Fruit fly (Drosophila melanogaster): Measurements from ENCODE around the gene rtet.
A peak's percentile ranks its signal among the peaks of the same experiment; 100 is the strongest.

rtet gene

DNA sequence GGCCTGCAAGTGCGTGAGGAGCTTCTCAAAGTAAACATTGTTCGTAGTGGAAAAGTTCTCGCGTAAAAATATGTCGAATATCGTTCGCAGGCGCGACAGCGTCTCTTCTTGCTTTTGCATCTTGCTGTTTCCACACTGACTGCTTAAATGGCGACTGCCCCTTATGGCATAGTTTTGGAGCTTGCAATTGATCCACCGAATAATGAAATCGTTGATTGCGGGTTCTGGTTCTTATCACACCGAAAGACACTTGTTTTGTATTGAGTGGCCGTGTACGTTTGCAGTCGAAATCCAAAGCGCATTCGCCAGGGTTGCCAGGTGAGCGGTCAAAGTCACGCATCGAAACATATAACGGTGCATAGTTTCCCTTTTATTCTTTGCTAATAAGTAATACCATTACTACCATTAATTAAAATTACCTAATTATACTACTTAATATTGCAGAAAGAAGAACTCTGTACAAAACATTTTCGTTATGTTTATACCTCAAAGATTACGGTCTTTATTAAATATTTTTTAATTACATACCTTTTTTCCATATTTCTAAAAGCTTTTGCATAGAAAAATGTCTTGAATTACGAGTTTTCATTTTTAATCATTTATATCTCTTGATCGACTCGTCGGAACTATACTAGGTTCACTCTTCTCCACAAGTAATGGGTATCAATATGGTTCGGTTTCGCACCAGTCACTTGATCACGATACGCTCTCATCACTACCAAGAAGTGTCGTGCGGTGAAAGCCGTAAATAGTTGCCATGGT lies 6.6 kb upstream of the rtet start, which contains the start of the genes CG7044 and Tbc1d22 (continued):
- TF ChIP-seq jing (GFP tag; optimal IDR thresholded peaks at IDR 0.05) (no peak), CG30020 (tag; optimal IDR thresholded peaks at IDR 0.05) (peak; percentile 41), CG2202 (tag; optimal IDR thresholded peaks at IDR 0.05) (no peak), B-H2 (GFP tag; optimal IDR thresholded peaks at IDR 0.05) (no peak), Dbx (GFP tag; IDR thresholded peaks at IDR 0.05) (peak; percentile 63; the same call in 1 of the 3 replicates), ems (GFP tag; optimal IDR thresholded peaks at IDR 0.05) (no peak), CG11093 (GFP tag; IDR thresholded peaks at IDR 0.05) (no peak), pros (GFP tag; optimal IDR thresholded peaks at IDR 0.05) (no peak), CG14441 (GFP tag; IDR thresholded peaks at IDR 0.05) (no peak), esg (GFP tag; conservative IDR thresholded peaks at IDR 0.05) (no peak), CG3065 (GFP tag; optimal IDR thresholded peaks at IDR 0.05) (no peak), CG1647 (GFP tag; optimal IDR thresholded peaks at IDR 0.05) (no peak), CG2875 (GFP tag; optimal IDR thresholded peaks at IDR 0.05) (no peak), Hand (GFP tag; optimal IDR thresholded peaks at IDR 0.05) (no peak), vfl (GFP tag; optimal IDR thresholded peaks at IDR 0.05) (peak; percentile 26), CG2889 (GFP tag; IDR thresholded peaks at IDR 0.05) (no peak), Bdp1 (GFP tag; optimal IDR thresholded peaks at IDR 0.05) (no peak), hkb (optimal IDR thresholded peaks at IDR 0.05) (no peak), hkb (GFP tag; IDR thresholded peaks at IDR 0.05) (no peak), Meics (GFP tag; optimal IDR thresholded peaks at IDR 0.05) (peak; percentile 45), prd (optimal IDR thresholded peaks at IDR 0.05) (no peak), prd (GFP tag; IDR thresholded peaks at IDR 0.05) (peak; percentile 57; the same call in 2 of the 3 replicates), CG34376 (GFP tag; optimal IDR thresholded peaks at IDR 0.05) (no peak), CG30431 (GFP tag; optimal IDR thresholded peaks at IDR 0.05) (no peak), CG31224 (GFP tag; IDR thresholded peaks at IDR 0.05) (no peak), schlank (tag; optimal IDR thresholded peaks at IDR 0.05) (no peak), phol (tag; optimal IDR thresholded peaks at IDR 0.05) (peak; percentile 57), CG11560 (tag; IDR thresholded peaks at IDR 0.05) (no peak), CG34422 (GFP tag; IDR thresholded peaks at IDR 0.05) (no peak; the same call in 2 of the 3 replicates), crc (GFP tag; optimal IDR thresholded peaks at IDR 0.05) (no peak), ssp (GFP tag; IDR thresholded peaks at IDR 0.05) (0 out of 2 replicates have a peak, but pooled peaks have one; percentile 16), psq (GFP tag; optimal IDR thresholded peaks at IDR 0.05) (no peak), slp2 (GFP tag; optimal IDR thresholded peaks at IDR 0.05) (peak; percentile 46), CG13775 (GFP tag; optimal IDR thresholded peaks at IDR 0.05) (peak; percentile 63), Ssrp (tag; optimal IDR thresholded peaks at IDR 0.05) (peak; percentile 54), Xrp1 (GFP tag; IDR thresholded peaks at IDR 0.05) (peak; percentile 36; the same call in 1 of the 2 replicates), HLH4C (GFP tag; IDR thresholded peaks at IDR 0.05; ENCODE audit: partially characterized antibody) (no peak), ATbp (GFP tag; optimal IDR thresholded peaks at IDR 0.05) (no peak), CG2678 (tag; optimal IDR thresholded peaks at IDR 0.05) (no peak), cg (GFP tag; optimal IDR thresholded peaks at IDR 0.05) (no peak), CG4424 (GFP tag; optimal IDR thresholded peaks at IDR 0.05) (peak; percentile 59), CG8478 (optimal IDR thresholded peaks at IDR 0.05) (no peak), CG18262 (tag; optimal IDR thresholded peaks at IDR 0.05) (peak; percentile 51), bigmax (GFP tag; optimal IDR thresholded peaks at IDR 0.05) (no peak), CG18011 (GFP tag; optimal IDR thresholded peaks at IDR 0.05) (no peak), D (optimal IDR thresholded peaks at IDR 0.05) (no peak), D (GFP tag; optimal IDR thresholded peaks at IDR 0.05) (no peak), tgo (GFP tag; IDR thresholded peaks at IDR 0.05) (peak; percentile 28; the same call in 2 of the 3 replicates), CG9437 (GFP tag; optimal IDR thresholded peaks at IDR 0.05) (peak; percentile 51), Hr78 (GFP tag; optimal IDR thresholded peaks at IDR 0.05) (no peak), H2.0 (GFP tag; IDR thresholded peaks at IDR 0.05) (peak; percentile 30; the same call in 1 of the 2 replicates)
